Fruit fly (Drosophila melanogaster) whole organism, prepupa: Measurements from ENCODE around the gene Parg.

ENCODE experiments used
- Blimp-1 ChIP-seq: fragments of 200-800 bp; sonication (Bioruptor generic); optimal IDR thresholded peaks from 3 replicates; lab custom pipeline; 2017; ENCODE audit warnings: missing biosample characterization, missing genetic modification characterization, mild to moderate bottlenecking, moderate library complexity, missing genetic modification reagents
- CG10631 ChIP-seq: fragments of 200-800 bp; sonication (Bioruptor generic); optimal IDR thresholded peaks from 2 replicates; lab custom pipeline; 2016; ENCODE audit warnings: missing biosample characterization, missing genetic modification characterization
- CG11294 ChIP-seq: fragments of 200-800 bp; sonication (Bioruptor generic); IDR thresholded peaks from 2 replicates; pipeline ENCODE4 v1.3.6; 2022; ENCODE audit warnings: missing biosample characterization, missing genetic modification characterization
- CG11762 ChIP-seq: fragments of 200-800 bp; sonication (Bioruptor generic); optimal IDR thresholded peaks from 3 replicates; lab custom pipeline; 2016; ENCODE audit warnings: missing biosample characterization, missing genetic modification characterization; ENCODE audit not compliant: insufficient read depth
- CG15336 ChIP-seq: fragments of 200-800 bp; sonication (Bioruptor generic); IDR thresholded peaks from 2 replicates; pipeline ENCODE4 v1.3.6; 2022; ENCODE audit warnings: missing biosample characterization, missing genetic modification characterization
- CG3032 ChIP-seq: fragments of 200-800 bp; optimal IDR thresholded peaks from 2 replicates; lab custom pipeline; 2019; ENCODE audit warnings: missing biosample characterization, mild to moderate bottlenecking, missing genetic modification characterization, moderate library complexity
- CG31627 ChIP-seq: fragments of 200-800 bp; sonication (Bioruptor generic); optimal IDR thresholded peaks from 3 replicates; lab custom pipeline; 2016; ENCODE audit warnings: missing biosample characterization, missing genetic modification characterization
- CG34406 ChIP-seq: fragments of 200-800 bp; sonication (Bioruptor generic); optimal IDR thresholded peaks from 3 replicates; lab custom pipeline; 2016; ENCODE audit warnings: missing biosample characterization, missing genetic modification characterization
- CG3919 ChIP-seq: fragments of 200-800 bp; sonication (Bioruptor generic); optimal IDR thresholded peaks from 3 replicates; lab custom pipeline; 2016; ENCODE audit warnings: missing biosample characterization, missing genetic modification characterization
- CG4318 ChIP-seq: fragments of 200-800 bp; sonication (Bioruptor generic); optimal IDR thresholded peaks from 3 replicates; lab custom pipeline; 2017; ENCODE audit warnings: missing biosample characterization, mild to moderate bottlenecking, missing genetic modification characterization
- CG6163 ChIP-seq: fragments of 200-800 bp; sonication (Bioruptor generic); IDR thresholded peaks from 3 replicates; pipeline ENCODE4 v1.3.6; 2022; ENCODE audit warnings: missing biosample characterization, missing genetic modification characterization
- CG6276 ChIP-seq: fragments of 200-800 bp; sonication (Bioruptor generic); optimal IDR thresholded peaks from 2 replicates; lab custom pipeline; 2017; ENCODE audit warnings: missing biosample characterization, mild to moderate bottlenecking, missing genetic modification characterization
- CG6792 ChIP-seq: fragments of 200-800 bp; sonication (Bioruptor generic); optimal IDR thresholded peaks from 3 replicates; lab custom pipeline; 2016; ENCODE audit warnings: missing biosample characterization, missing genetic modification characterization
- CG6808 ChIP-seq: fragments of 200-800 bp; sonication (Bioruptor generic); optimal IDR thresholded peaks from 3 replicates; lab custom pipeline; 2017; ENCODE audit warnings: missing biosample characterization, missing genetic modification characterization, mild to moderate bottlenecking, moderate library complexity, missing genetic modification reagents
- CG6854 ChIP-seq: fragments of 200-800 bp; sonication (Bioruptor generic); optimal IDR thresholded peaks from 2 replicates; lab custom pipeline; 2017; ENCODE audit warnings: missing biosample characterization, mild to moderate bottlenecking, missing genetic modification characterization
- CG7368 ChIP-seq: fragments of 200-800 bp; sonication (Bioruptor generic); optimal IDR thresholded peaks from 3 replicates; lab custom pipeline; 2016; ENCODE audit warnings: missing biosample characterization, missing genetic modification characterization
- CG8119 ChIP-seq: fragments of 200-800 bp; sonication (Bioruptor generic); IDR thresholded peaks from 3 replicates; pipeline ENCODE4 v1.3.6; 2022; ENCODE audit warnings: missing biosample characterization, missing genetic modification characterization
- CG8632 ChIP-seq: fragments of 200-800 bp; sonication (Bioruptor generic); optimal IDR thresholded peaks from 3 replicates; lab custom pipeline; 2016; ENCODE audit warnings: missing biosample characterization, missing genetic modification characterization
- CG9139 ChIP-seq: fragments of 200-800 bp; sonication (Bioruptor generic); optimal IDR thresholded peaks from 3 replicates; lab custom pipeline; 2017; ENCODE audit warnings: missing biosample characterization, mild to moderate bottlenecking, missing genetic modification characterization
- Eip75B ChIP-seq: fragments of 200-800 bp; sonication (Bioruptor generic); optimal IDR thresholded peaks from 3 replicates; lab custom pipeline; 2016; ENCODE audit warnings: missing biosample characterization, missing genetic modification characterization
- Eip78C ChIP-seq: fragments of 200-800 bp; sonication (Bioruptor generic); peaks from one replicate; lab custom pipeline; 2016; ENCODE audit warnings: missing biosample characterization, missing genetic modification characterization
- Eip93F ChIP-seq: fragments of 200-800 bp; sonication (Bioruptor generic); optimal IDR thresholded peaks from 2 replicates; lab custom pipeline; 2016; ENCODE audit warnings: missing biosample characterization, mild to moderate bottlenecking, missing genetic modification characterization
- Gug ChIP-seq: fragments of 200-800 bp; sonication (Bioruptor generic); IDR thresholded peaks from 2 replicates; pipeline ENCODE4 v1.3.6; 2022; ENCODE audit warnings: missing biosample characterization, missing genetic modification characterization
- Hr38 ChIP-seq: sonication (Bioruptor generic); optimal IDR thresholded peaks from 2 replicates; lab custom pipeline; 2016; ENCODE audit warnings: missing biosample characterization, missing genetic modification characterization
- Hr39 ChIP-seq: fragments of 200-800 bp; sonication (Bioruptor generic); optimal IDR thresholded peaks from 2 replicates; lab custom pipeline; 2016; ENCODE audit warnings: missing biosample characterization, missing genetic modification characterization
- Hr4 ChIP-seq: fragments of 200-800 bp; sonication (Bioruptor generic); optimal IDR thresholded peaks from 3 replicates; lab custom pipeline; 2016; ENCODE audit warnings: missing biosample characterization, missing genetic modification characterization
- OdsH ChIP-seq: fragments of 200-800 bp; sonication (Bioruptor generic); optimal IDR thresholded peaks from 3 replicates; lab custom pipeline; 2016; ENCODE audit warnings: missing biosample characterization, missing genetic modification characterization
- Smox ChIP-seq: fragments of 200-800 bp; sonication (Bioruptor generic); optimal IDR thresholded peaks from 3 replicates; lab custom pipeline; 2016; ENCODE audit warnings: missing biosample characterization, missing genetic modification characterization
- Sox102F ChIP-seq: fragments of 200-800 bp; sonication (Bioruptor generic); optimal IDR thresholded peaks from 2 replicates; lab custom pipeline; 2016; ENCODE audit warnings: missing biosample characterization, mild to moderate bottlenecking, missing genetic modification characterization
- Sox14 ChIP-seq: fragments of 200-800 bp; sonication (Bioruptor generic); optimal IDR thresholded peaks from 3 replicates; lab custom pipeline; 2016; ENCODE audit warnings: missing biosample characterization, missing genetic modification characterization
- Sox15 ChIP-seq: fragments of 200-800 bp; sonication (Bioruptor generic); optimal IDR thresholded peaks from 3 replicates; lab custom pipeline; 2016; ENCODE audit warnings: missing biosample characterization, missing genetic modification characterization
- acj6 ChIP-seq: fragments of 200-800 bp; sonication (Bioruptor generic); optimal IDR thresholded peaks from 3 replicates; lab custom pipeline; 2016; ENCODE audit warnings: missing biosample characterization, missing genetic modification characterization
- cyc ChIP-seq: fragments of 200-800 bp; sonication (Bioruptor generic); optimal IDR thresholded peaks from 3 replicates; lab custom pipeline; 2016; ENCODE audit warnings: missing biosample characterization, missing genetic modification characterization
- dsx ChIP-seq: fragments of 200-800 bp; optimal IDR thresholded peaks from 3 replicates; lab custom pipeline; 2019; ENCODE audit warnings: missing biosample characterization, mild to moderate bottlenecking, missing genetic modification characterization, moderate library complexity; ENCODE audit not compliant: poor library complexity, severe bottlenecking
- eg ChIP-seq: fragments of 200-800 bp; sonication (Bioruptor generic); IDR thresholded peaks from 3 replicates; pipeline ENCODE4 v1.3.6; 2022; ENCODE audit warnings: missing biosample characterization, missing genetic modification characterization
- esn ChIP-seq: fragments of 200-800 bp; sonication (Bioruptor generic); optimal IDR thresholded peaks from 2 replicates; lab custom pipeline; 2016; ENCODE audit warnings: missing biosample characterization, mild to moderate bottlenecking, missing genetic modification characterization, moderate library complexity
- fd59A ChIP-seq: fragments of 200-800 bp; sonication (Bioruptor generic); optimal IDR thresholded peaks from 2 replicates; lab custom pipeline; 2017; ENCODE audit warnings: missing biosample characterization, mild to moderate bottlenecking, missing genetic modification characterization, missing genetic modification reagents
- fd85E ChIP-seq: fragments of 200-800 bp; sonication (Bioruptor generic); optimal IDR thresholded peaks from 3 replicates; lab custom pipeline; 2016; ENCODE audit warnings: missing biosample characterization, missing genetic modification characterization
- fkh ChIP-seq: fragments of 200-800 bp; sonication (Bioruptor generic); optimal IDR thresholded peaks from 3 replicates; lab custom pipeline; 2017; ENCODE audit warnings: missing biosample characterization, mild to moderate bottlenecking, missing genetic modification characterization, moderate library complexity
- net ChIP-seq: fragments of 200-800 bp; sonication (Bioruptor generic); optimal IDR thresholded peaks from 3 replicates; lab custom pipeline; 2016; ENCODE audit warnings: missing biosample characterization, missing genetic modification characterization
- pdm3 ChIP-seq: fragments of 200-800 bp; sonication (Bioruptor generic); optimal IDR thresholded peaks from 3 replicates; lab custom pipeline; 2016; ENCODE audit warnings: missing biosample characterization, missing genetic modification characterization
- spab ChIP-seq: fragments of 200-800 bp; sonication (Bioruptor generic); optimal IDR thresholded peaks from 2 replicates; lab custom pipeline; 2017; ENCODE audit warnings: missing biosample characterization, mild to moderate bottlenecking, missing genetic modification characterization, missing genetic modification reagents
- ss ChIP-seq, 2 experiments: fragments of 200-800 bp; sonication (Bioruptor generic); optimal IDR thresholded peaks; 2 replicates in 1 of 2; 3 replicates in 1 of 2; lab custom pipeline; 2017 to 2018; ENCODE audit warnings: mild to moderate bottlenecking in 2 of 2, missing biosample characterization in 2 of 2, missing genetic modification characterization in 2 of 2, moderate library complexity in 1 of 2
- svp ChIP-seq: fragments of 200-800 bp; sonication (Bioruptor generic); peaks from one replicate; lab custom pipeline; 2016; ENCODE audit warnings: missing biosample characterization, missing genetic modification characterization
- topi ChIP-seq: fragments of 200-800 bp; sonication (Bioruptor generic); optimal IDR thresholded peaks from 3 replicates; lab custom pipeline; 2016; ENCODE audit warnings: missing biosample characterization, missing genetic modification characterization
- vri ChIP-seq: fragments of 200-800 bp; sonication (Bioruptor generic); optimal IDR thresholded peaks from 3 replicates; lab custom pipeline; 2016; ENCODE audit warnings: missing biosample characterization, mild to moderate bottlenecking, missing genetic modification characterization

Gene Parg

DNA sequence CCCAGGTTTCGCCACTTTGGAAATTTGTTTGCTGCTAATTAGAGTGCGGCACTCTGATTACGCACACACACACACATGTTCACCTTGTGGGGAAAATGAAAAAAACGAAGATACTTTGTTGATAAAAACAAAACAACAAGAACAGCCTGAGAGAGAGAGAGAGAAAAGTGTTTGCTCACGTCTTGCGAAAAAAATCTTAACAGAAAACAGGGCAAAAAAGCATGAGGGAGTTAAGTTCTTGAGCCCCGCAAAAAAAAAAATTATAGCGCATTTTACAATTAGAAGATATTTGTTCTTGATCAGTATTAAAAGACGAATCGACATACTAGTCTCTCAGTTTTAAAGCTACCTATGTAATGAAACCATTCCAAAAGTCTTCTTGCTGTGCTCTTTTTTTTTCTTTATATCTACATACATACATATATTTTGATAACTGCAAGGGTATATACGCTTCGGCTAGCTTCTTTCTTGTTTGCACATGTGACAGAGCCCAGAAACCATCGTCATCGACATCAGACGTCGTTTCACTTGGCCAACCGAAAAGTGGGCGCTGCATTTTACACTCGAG lies 9.5 kb upstream of the Parg start (continued):
- TF ChIP-seq Gug (GFP tag; lab: Robert Waterston, UW) (no peak; the same call in 1 of the 2 replicates), CG9139 (GFP tag; lab: Kevin White, UChicago) (no peak), CG8119 (GFP tag; lab: Robert Waterston, UW) (peak; percentile 62), Eip78C (peak; percentile 94), Smox (GFP tag; lab: Kevin White, UChicago) (peak; percentile 78), CG6163 (peak; percentile 38; the same call in 2 of the 3 replicates), CG6808 (GFP tag; lab: Kevin White, UChicago) (peak; percentile 61), CG10631 (peak; percentile 63), CG3032 (tag; lab: Kevin White, UChicago) (peak; percentile 68), CG6276 (GFP tag; lab: Kevin White, UChicago) (peak; percentile 24), Eip75B (GFP tag; lab: Kevin White, UChicago) (peak; percentile 73), Eip93F (GFP tag; lab: Kevin White, UChicago) (no peak), vri (GFP tag; lab: Kevin White, UChicago) (peak; percentile 49), fd59A (GFP tag; lab: Kevin White, UChicago) (peak; percentile 68), spab (GFP tag; lab: Kevin White, UChicago) (peak; percentile 42), Sox14 (GFP tag; lab: Kevin White, UChicago) (peak; percentile 72), svp (GFP tag; lab: Kevin White, UChicago) (peak; percentile 75), CG7368 (peak; percentile 22), CG6854 (GFP tag; lab: Kevin White, UChicago) (no peak), Sox102F (GFP tag; lab: Kevin White, UChicago) (peak; percentile 71), CG31627 (GFP tag; lab: Kevin White, UChicago) (peak; percentile 77), Sox15 (GFP tag; lab: Kevin White, UChicago) (peak; percentile 63), Hr4 (GFP tag; lab: Kevin White, UChicago) (peak; percentile 67), CG4318 (GFP tag; lab: Kevin White, UChicago) (peak; percentile 29), CG3919 (peak; percentile 72), acj6 (peak; percentile 81), fkh (GFP tag; lab: Kevin White, UChicago) (no peak), eg (GFP tag; lab: Robert Waterston, UW) (peak; percentile 66; the same call in 1 of the 3 replicates), esn (peak; percentile 82), CG6792 (GFP tag; lab: Kevin White, UChicago) (peak; percentile 73), pdm3 (GFP tag; lab: Kevin White, UChicago) (peak; percentile 82), Blimp-1 (GFP tag; lab: Kevin White, UChicago) (no peak), cyc (peak; percentile 67), CG8632 (GFP tag; lab: Kevin White, UChicago) (peak; percentile 71), fd85E (GFP tag; lab: Kevin White, UChicago) (no peak), CG11762 (GFP tag; lab: Kevin White, UChicago) (peak; percentile 50)

DNA sequence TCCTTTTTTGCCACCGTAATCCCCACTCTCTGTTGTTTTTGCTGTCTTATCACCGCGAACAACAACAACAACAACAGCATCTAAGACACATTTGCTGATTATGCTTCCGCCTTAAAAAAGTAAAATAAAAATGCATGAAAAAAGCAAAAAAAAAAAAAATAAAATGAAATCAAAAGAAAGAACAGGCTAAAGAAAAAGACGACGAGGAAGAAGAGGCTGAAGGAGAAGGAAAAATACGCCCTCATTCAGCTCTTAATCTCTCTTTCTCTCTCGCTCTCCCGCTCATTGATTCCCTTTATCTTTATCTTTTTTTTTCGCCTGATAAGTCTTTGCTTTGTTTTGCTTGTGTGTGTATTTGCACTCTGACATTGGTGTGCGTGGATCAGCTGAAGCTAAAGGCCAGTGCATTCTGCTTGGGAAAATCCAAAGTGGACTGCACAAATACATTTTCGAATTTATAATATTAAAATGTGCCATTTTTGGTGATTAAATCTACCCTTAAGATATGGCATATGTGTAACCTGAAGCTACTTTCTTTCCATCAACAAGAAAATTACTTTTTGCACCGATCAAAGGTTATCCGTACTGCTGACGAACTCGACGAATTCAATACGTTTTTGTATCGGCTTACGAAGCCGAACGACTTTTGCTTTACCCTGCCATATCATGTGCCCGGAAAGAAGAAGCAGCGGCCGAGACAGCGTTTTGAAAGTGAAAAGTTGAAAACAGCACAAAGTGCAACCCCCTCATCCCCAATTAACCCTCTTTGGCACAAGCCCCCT lies 8.8 kb upstream of the Parg start:
- peak; percentile 57 for TF ChIP-seq CG8632 (GFP tag; lab: Kevin White, UChicago)
- TF ChIP-seq Hr39 (GFP tag; lab: Kevin White, UChicago): peak; percentile 59
- peak; percentile 59 for TF ChIP-seq Eip93F (GFP tag; lab: Kevin White, UChicago)
- no peak for TF ChIP-seq CG11294 (GFP tag; lab: Robert Waterston, UW)
- TF ChIP-seq Hr4 (GFP tag; lab: Kevin White, UChicago): peak; percentile 20
- TF ChIP-seq Blimp-1 (GFP tag; lab: Kevin White, UChicago): peak; percentile 60
- peak; percentile 61 for TF ChIP-seq dsx (GFP tag; lab: Kevin White, UChicago)
- TF ChIP-seq CG4318 (GFP tag; lab: Kevin White, UChicago): no peak
- TF ChIP-seq CG6163: peak; percentile 92
- TF ChIP-seq CG15336: peak; percentile 73
- peak; percentile 66 for TF ChIP-seq Gug (GFP tag; lab: Robert Waterston, UW)
- peak; percentile 66 for TF ChIP-seq CG6854 (GFP tag; lab: Kevin White, UChicago)
- TF ChIP-seq CG31627 (GFP tag; lab: Kevin White, UChicago): peak; percentile 58
- peak; percentile 57 for TF ChIP-seq topi (GFP tag; lab: Kevin White, UChicago)
- TF ChIP-seq spab (GFP tag; lab: Kevin White, UChicago): peak; percentile 64
- TF ChIP-seq net (GFP tag; lab: Kevin White, UChicago): peak; percentile 66
- TF ChIP-seq Hr38 (GFP tag; lab: Kevin White, UChicago): no peak
- TF ChIP-seq fd85E (GFP tag; lab: Kevin White, UChicago): no peak
- peak; percentile 91 for TF ChIP-seq CG9139 (GFP tag; lab: Kevin White, UChicago)
- TF ChIP-seq CG10631: peak; percentile 8
- peak; percentile 34 for TF ChIP-seq Smox (GFP tag; lab: Kevin White, UChicago)
- TF ChIP-seq ss (GFP tag; optimal IDR thresholded peaks at IDR 0.05; lab: Kevin White, UChicago): peak; percentile 87 to 92
- no peak for TF ChIP-seq CG3919
- peak; percentile 34 for TF ChIP-seq CG34406 (GFP tag; lab: Kevin White, UChicago)
- peak; percentile 44 for TF ChIP-seq OdsH (GFP tag; lab: Kevin White, UChicago)
